Worm (Caenorhabditis elegans) whole organism, midembryonic: Measurements from ENCODE around the gene Y75B8A.24.

Experiments
- T22C8.4 ChIP-seq: fragments of 200-800 bp; sonication (Bioruptor generic); IDR thresholded peaks from 2 replicates; pipeline ENCODE4 v1.3.6; 2022; ENCODE audit warnings: missing genetic modification characterization, missing compliant biosample characterization
- cog-1 ChIP-seq: sonication (generic microtip); optimal IDR thresholded peaks from 2 replicates; lab custom pipeline; 2016; ENCODE audit warnings: missing genetic modification characterization, missing compliant biosample characterization
- flt-1 ChIP-seq: fragments of 200-800 bp; sonication (Bioruptor generic); IDR thresholded peaks from 2 replicates; pipeline ENCODE4 v1.3.6; 2022; ENCODE audit warnings: missing genetic modification characterization, missing compliant biosample characterization
- klf-2 ChIP-seq: fragments of 200-800 bp; sonication (Bioruptor generic); conservative IDR thresholded peaks from 2 replicates; pipeline ENCODE4 v1.3.6; 2022; ENCODE audit warnings: missing genetic modification reagents, missing genetic modification characterization, missing compliant biosample characterization
- med-1 ChIP-seq: sonication (generic microtip); optimal IDR thresholded peaks from 2 replicates; lab custom pipeline; 2017; ENCODE audit warnings: missing genetic modification characterization, mild to moderate bottlenecking, missing compliant biosample characterization, antibody characterized with exemption, missing genetic modification reagents; ENCODE audit not compliant: insufficient read depth
- tab-1 ChIP-seq: fragments of 200-800 bp; sonication (Bioruptor generic); IDR thresholded peaks from 2 replicates; pipeline ENCODE4 v1.3.6; 2022; ENCODE audit warnings: missing genetic modification characterization, missing compliant biosample characterization
- ztf-29 ChIP-seq: fragments of 200-800 bp; sonication (Bioruptor generic); IDR thresholded peaks from 2 replicates; pipeline ENCODE4 v1.3.6; 2022; ENCODE audit warnings: missing genetic modification reagents, missing genetic modification characterization, missing compliant biosample characterization

ce11 chrIII:12233493-12233892 lies 40.1 kb downstream of the Y75B8A.24 start:
- no peak for TF ChIP-seq klf-2 (GFP tag; lab: Robert Waterston, UW)
- no peak for TF ChIP-seq T22C8.4 (GFP tag; lab: Robert Waterston, UW)
- no peak for TF ChIP-seq flt-1 (GFP tag; lab: Robert Waterston, UW)
- TF ChIP-seq ztf-29 (GFP tag; lab: Robert Waterston, UW): no peak
- TF ChIP-seq tab-1 (GFP tag; lab: Robert Waterston, UW): no peak
- TF ChIP-seq med-1 (GFP tag; lab: Kevin White, UChicago): no peak
- TF ChIP-seq cog-1 (tag; lab: Kevin White, UChicago): no peak
